Fruit fly (Drosophila melanogaster) whole organism: ENCODE data around the gene CG17104.

Experiments
- CG8478 ChIP-seq: fragments of >200 bp; optimal IDR thresholded peaks from 2 replicates; lab custom pipeline; 2018; ENCODE audit warnings: inconsistent platforms
- Dll ChIP-seq: fragments of >200 bp; optimal IDR thresholded peaks from 2 replicates; lab custom pipeline; 2017
- EcR ChIP-seq, 2 experiments: fragments of >200 bp; optimal IDR thresholded peaks; 2 replicates each; lab custom pipeline; 2017; ENCODE audit warnings: missing biosample characterization in 2 of 2, missing genetic modification characterization in 2 of 2, missing genetic modification reagents in 2 of 2
- pan ChIP-seq: fragments of >200 bp; optimal IDR thresholded peaks from 2 replicates; lab custom pipeline; 2017
- psq ChIP-seq: fragments of >200 bp; optimal IDR thresholded peaks from 2 replicates; lab custom pipeline; 2017
- usp ChIP-seq: fragments of >200 bp; optimal IDR thresholded peaks from 2 replicates; lab custom pipeline; 2017; ENCODE audit warnings: missing biosample characterization, missing genetic modification characterization, mixed read lengths

CG17104 gene

dm6 chr2L:10676933-10677714, at the start of gene CG17104:
CG17104 (plus strand) TSS chr2L:10677198.
- TF ChIP-seq psq (lab: Kevin White, UChicago), result no peak
- TF ChIP-seq pan (lab: Kevin White, UChicago), result no peak
- no peak for TF ChIP-seq EcR (GFP tag; optimal IDR thresholded peaks at IDR 0.05; lab: Kevin White, UChicago)

- TF ChIP-seq Dll (lab: Kevin White, UChicago), result no peak
These were observed 44.3 kb upstream of the CG17104 start for dm6 chr2L:10632702-10633101.

- TF ChIP-seq pan (lab: Kevin White, UChicago) (no peak), psq (lab: Kevin White, UChicago) (no peak), CG8478 (lab: Kevin White, UChicago) (no peak), usp (GFP tag; lab: Kevin White, UChicago) (no peak), EcR (GFP tag; optimal IDR thresholded peaks at IDR 0.05; lab: Kevin White, UChicago) (no peak), Dll (lab: Kevin White, UChicago) (no peak)
These were observed 38.6 kb upstream of the CG17104 start, which contains the start of gene CG7329 for dm6 chr2L:10638371-10638770. CG7329 (minus strand) TSS chr2L:10638471.

- TF ChIP-seq psq (lab: Kevin White, UChicago), result no peak
- no peak for TF ChIP-seq usp (GFP tag; lab: Kevin White, UChicago)
These were observed 37.4 kb upstream of the CG17104 start, which contains the start of gene CG31872 for dm6 chr2L:10639631-10640030. CG31872 (plus strand) TSS chr2L:10639931.

dm6 chr2L:10643671-10644070, 33.3 kb upstream of the CG17104 start, which contains the start of gene CG18284:
CG18284 (plus strand) TSS chr2L:10643971.
- no peak for TF ChIP-seq pan (lab: Kevin White, UChicago)
- TF ChIP-seq usp (GFP tag; lab: Kevin White, UChicago), result no peak
- no peak for TF ChIP-seq Dll (lab: Kevin White, UChicago)
- TF ChIP-seq CG8478 (lab: Kevin White, UChicago), result no peak
- TF ChIP-seq EcR (GFP tag; optimal IDR thresholded peaks at IDR 0.05; lab: Kevin White, UChicago), result no peak
- TF ChIP-seq psq (lab: Kevin White, UChicago), result no peak

- no peak for TF ChIP-seq psq (lab: Kevin White, UChicago)
- no peak for TF ChIP-seq Dll (lab: Kevin White, UChicago)
- no peak for TF ChIP-seq pan (lab: Kevin White, UChicago)
- TF ChIP-seq usp (GFP tag; lab: Kevin White, UChicago), result no peak
- TF ChIP-seq EcR (GFP tag; optimal IDR thresholded peaks at IDR 0.05; lab: Kevin White, UChicago), result no peak
- no peak for TF ChIP-seq CG8478 (lab: Kevin White, UChicago)
These were observed 30.9 kb upstream of the CG17104 start, which contains the start of gene CG17097 for dm6 chr2L:10646115-10646514. CG17097 (plus strand) TSS chr2L:10646415.

- TF ChIP-seq usp (GFP tag; lab: Kevin White, UChicago), result no peak
These were observed 30.3 kb upstream of the CG17104 start for dm6 chr2L:10646726-10647125.

- TF ChIP-seq EcR (GFP tag; optimal IDR thresholded peaks at IDR 0.05; lab: Kevin White, UChicago) (no peak), pan (lab: Kevin White, UChicago) (no peak), psq (lab: Kevin White, UChicago) (no peak), Dll (lab: Kevin White, UChicago) (no peak), usp (GFP tag; lab: Kevin White, UChicago) (no peak), CG8478 (lab: Kevin White, UChicago) (no peak)
These were observed 29.2 kb upstream of the CG17104 start for dm6 chr2L:10647720-10648349.

dm6 chr2L:10651313-10651712, 25.7 kb upstream of the CG17104 start, which contains the start of gene dbf:
dbf (plus strand) TSS chr2L:10651613.
- TF ChIP-seq CG8478 (lab: Kevin White, UChicago) (no peak), EcR (GFP tag; optimal IDR thresholded peaks at IDR 0.05; lab: Kevin White, UChicago) (no peak), pan (lab: Kevin White, UChicago) (no peak), Dll (lab: Kevin White, UChicago) (no peak), usp (GFP tag; lab: Kevin White, UChicago) (no peak)

- TF ChIP-seq psq (lab: Kevin White, UChicago) (no peak), usp (GFP tag; lab: Kevin White, UChicago) (no peak), pan (lab: Kevin White, UChicago) (no peak), EcR (GFP tag; optimal IDR thresholded peaks at IDR 0.05; lab: Kevin White, UChicago) (no peak), CG8478 (lab: Kevin White, UChicago) (no peak), Dll (lab: Kevin White, UChicago) (no peak)
These were observed 22.5 kb upstream of the CG17104 start for dm6 chr2L:10654520-10654919.

- no peak for TF ChIP-seq pan (lab: Kevin White, UChicago)
- no peak for TF ChIP-seq CG8478 (lab: Kevin White, UChicago)
- no peak for TF ChIP-seq EcR (GFP tag; optimal IDR thresholded peaks at IDR 0.05; lab: Kevin White, UChicago)
- TF ChIP-seq Dll (lab: Kevin White, UChicago), result no peak
These were observed 19.0 kb upstream of the CG17104 start, which contains the start of gene CG45690 for dm6 chr2L:10657981-10658380. CG45690 (plus strand) TSS chr2L:10658281.
